Fruit fly (Drosophila melanogaster) whole organism, embryonic: ENCODE results near the gene cic.

Experiments
- CG2202 ChIP-seq: fragments of 200-800 bp; sonication (Bioruptor generic); optimal IDR thresholded peaks from 2 replicates; lab custom pipeline; 2018; ENCODE audit warnings: missing biosample characterization, mild to moderate bottlenecking, missing genetic modification characterization
- aop ChIP-seq: fragments of 200-800 bp; sonication (Bioruptor generic); IDR thresholded peaks from 2 replicates; pipeline ENCODE4 v1.3.6; 2022; ENCODE audit warnings: missing biosample characterization, missing genetic modification characterization
- ase ChIP-seq: fragments of 200-800 bp; sonication (Bioruptor generic); IDR thresholded peaks from 3 replicates; pipeline ENCODE4 v1.3.6; 2022; ENCODE audit warnings: missing biosample characterization, missing genetic modification characterization
- jigr1 ChIP-seq: fragments of 200-800 bp; sonication (Bioruptor generic); IDR thresholded peaks from 3 replicates; pipeline ENCODE4 v1.3.6; 2022; ENCODE audit warnings: missing biosample characterization, missing genetic modification characterization

- no peak for TF ChIP-seq CG2202 (tag; lab: Kevin White, UChicago)
- TF ChIP-seq aop (GFP tag; lab: Robert Waterston, UW): no peak
- TF ChIP-seq ase (GFP tag; lab: Robert Waterston, UW): no peak
- no peak for TF ChIP-seq jigr1 (GFP tag; lab: Robert Waterston, UW)
Measured at dm6 chr3R:20273568-20273967, 21.0 kb downstream of the cic start.
